Worm (Caenorhabditis elegans) whole organism, L3 larva: Measurements from ENCODE around the gene trk-1.
A peak's percentile ranks its signal among the peaks of the same experiment; 100 is the strongest.

Experiments used
- ZK546.5 ChIP-seq: sonication (generic microtip); optimal IDR thresholded peaks from 2 replicates; lab custom pipeline; 2017; ENCODE audit warnings: missing biosample characterization, missing genetic modification characterization
- aly-2 ChIP-seq: fragments of 150-350 bp; optimal IDR thresholded peaks from 2 replicates; lab custom pipeline; 2014; ENCODE audit warnings: missing biosample characterization, missing genetic modification characterization
- ceh-16 ChIP-seq: sonication (generic microtip); optimal IDR thresholded peaks from 2 replicates; lab custom pipeline; 2017; ENCODE audit warnings: missing biosample characterization, missing genetic modification characterization
- ceh-28 ChIP-seq: fragments of 150-350 bp; optimal IDR thresholded peaks from 2 replicates; lab custom pipeline; 2014; ENCODE audit warnings: missing biosample characterization, missing genetic modification reagents, missing genetic modification characterization
- ceh-82 ChIP-seq: fragments of 150-350 bp; optimal IDR thresholded peaks from 2 replicates; lab custom pipeline; 2014; ENCODE audit warnings: missing biosample characterization, missing genetic modification characterization
- ceh-9 ChIP-seq: sonication (generic microtip); optimal IDR thresholded peaks from 2 replicates; lab custom pipeline; 2018; ENCODE audit warnings: missing biosample characterization, missing genetic modification characterization
- daf-12 ChIP-seq: fragments of 150-350 bp; optimal IDR thresholded peaks from 2 replicates; lab custom pipeline; 2014; ENCODE audit warnings: missing biosample characterization, missing genetic modification reagents, missing genetic modification characterization
- egl-5 ChIP-seq: fragments of 150-350 bp; optimal IDR thresholded peaks from 2 replicates; lab custom pipeline; 2017; ENCODE audit warnings: missing biosample characterization, missing genetic modification reagents, missing genetic modification characterization, inconsistent platforms
- elt-1 ChIP-seq: fragments of 150-350 bp; optimal IDR thresholded peaks from 2 replicates; lab custom pipeline; 2014; ENCODE audit warnings: missing biosample characterization, missing genetic modification characterization
- elt-2 ChIP-seq: sonication (generic microtip); optimal IDR thresholded peaks from 2 replicates; lab custom pipeline; 2016; ENCODE audit warnings: missing genetic modification reagents, mild to moderate bottlenecking, missing genetic modification characterization, missing compliant biosample characterization
- elt-3 ChIP-seq, 3 experiments: fragments of 150-350 bp in 1 of 3; sonication (generic microtip) in 2 of 3; optimal IDR thresholded peaks; 2 replicates in 2 of 3; 4 replicates in 1 of 3; lab custom pipeline; 2014 to 2017; ENCODE audit warnings: missing biosample characterization in 3 of 3, missing genetic modification characterization in 3 of 3
- eor-1 ChIP-seq, 2 experiments: fragments of 150-350 bp; optimal IDR thresholded peaks; 2 replicates each; lab custom pipeline; 2014 to 2018; ENCODE audit warnings: missing biosample characterization in 2 of 2, missing genetic modification characterization in 2 of 2
- fkh-10 ChIP-seq: sonication (generic microtip); optimal IDR thresholded peaks from 2 replicates; lab custom pipeline; 2017; ENCODE audit warnings: missing biosample characterization, missing genetic modification reagents, missing genetic modification characterization
- fkh-2 ChIP-seq: fragments of 150-350 bp; optimal IDR thresholded peaks from 2 replicates; lab custom pipeline; 2014; ENCODE audit warnings: missing biosample characterization, missing genetic modification reagents, missing genetic modification characterization
- fos-1 ChIP-seq: fragments of 150-350 bp; optimal IDR thresholded peaks from 2 replicates; lab custom pipeline; 2014; ENCODE audit warnings: missing biosample characterization, missing genetic modification characterization
- hmg-11 ChIP-seq: sonication (generic microtip); optimal IDR thresholded peaks from 2 replicates; lab custom pipeline; 2016; ENCODE audit warnings: missing genetic modification characterization, missing compliant biosample characterization
- jun-1 ChIP-seq: fragments of 150-350 bp; optimal IDR thresholded peaks from 2 replicates; lab custom pipeline; 2014; ENCODE audit warnings: missing biosample characterization, missing genetic modification reagents, missing genetic modification characterization
- lin-15B ChIP-seq: fragments of 150-350 bp; optimal IDR thresholded peaks from 2 replicates; lab custom pipeline; 2014; ENCODE audit warnings: missing biosample characterization, missing genetic modification characterization
- lin-39 ChIP-seq: fragments of 150-350 bp; optimal IDR thresholded peaks from 2 replicates; lab custom pipeline; 2018; ENCODE audit warnings: missing biosample characterization, missing genetic modification reagents, missing genetic modification characterization
- lsy-12 ChIP-seq: sonication (generic microtip); optimal IDR thresholded peaks from 2 replicates; lab custom pipeline; 2016; ENCODE audit warnings: mild to moderate bottlenecking, missing genetic modification characterization, missing compliant biosample characterization
- mdl-1 ChIP-seq: fragments of 150-350 bp; optimal IDR thresholded peaks from 2 replicates; lab custom pipeline; 2014; ENCODE audit warnings: missing biosample characterization, missing genetic modification characterization
- mml-1 ChIP-seq: fragments of 150-350 bp; sonication (generic microtip); optimal IDR thresholded peaks from 3 replicates; lab custom pipeline; 2014; ENCODE audit warnings: missing biosample characterization, missing genetic modification characterization
- nfya-1 ChIP-seq: sonication (generic microtip); optimal IDR thresholded peaks from 2 replicates; lab custom pipeline; 2017; ENCODE audit warnings: missing genetic modification characterization, mild to moderate bottlenecking, missing compliant biosample characterization, antibody characterized with exemption, moderate library complexity; ENCODE audit not compliant: insufficient read depth
- nhr-11 ChIP-seq: fragments of 150-350 bp; optimal IDR thresholded peaks from 2 replicates; lab custom pipeline; 2014; ENCODE audit warnings: missing biosample characterization, missing genetic modification characterization
- nhr-12 ChIP-seq: fragments of 150-350 bp; optimal IDR thresholded peaks from 2 replicates; lab custom pipeline; 2014; ENCODE audit warnings: missing biosample characterization, missing genetic modification characterization
- nhr-23 ChIP-seq: fragments of 150-350 bp; optimal IDR thresholded peaks from 2 replicates; lab custom pipeline; 2014; ENCODE audit warnings: missing biosample characterization, missing genetic modification reagents, missing genetic modification characterization
- nhr-25 ChIP-seq: sonication (generic microtip); optimal IDR thresholded peaks from 2 replicates; lab custom pipeline; 2017; ENCODE audit warnings: missing biosample characterization, missing genetic modification characterization
- nhr-28 ChIP-seq: fragments of 150-350 bp; optimal IDR thresholded peaks from 2 replicates; lab custom pipeline; 2014; ENCODE audit warnings: missing biosample characterization, missing genetic modification characterization
- nhr-43 ChIP-seq: sonication (generic microtip); optimal IDR thresholded peaks from 2 replicates; lab custom pipeline; 2016; ENCODE audit warnings: mild to moderate bottlenecking, missing genetic modification characterization, missing compliant biosample characterization; ENCODE audit not compliant: poor library complexity, severe bottlenecking
- nhr-67 ChIP-seq: fragments of 150-350 bp; optimal IDR thresholded peaks from 2 replicates; lab custom pipeline; 2014; ENCODE audit warnings: missing biosample characterization, missing genetic modification characterization
- nhr-76 ChIP-seq: fragments of 150-350 bp; sonication (generic microtip); optimal IDR thresholded peaks from 5 replicates; lab custom pipeline; 2014; ENCODE audit warnings: missing biosample characterization, missing genetic modification characterization
- nhr-77 ChIP-seq: fragments of 150-350 bp; optimal IDR thresholded peaks from 2 replicates; lab custom pipeline; 2014; ENCODE audit warnings: missing biosample characterization, missing genetic modification characterization
- pha-4 ChIP-seq: fragments of 150-350 bp; optimal IDR thresholded peaks from 2 replicates; lab custom pipeline; 2014; ENCODE audit warnings: missing biosample characterization, missing genetic modification reagents, missing genetic modification characterization
- pqm-1 ChIP-seq: fragments of 150-350 bp; optimal IDR thresholded peaks from 2 replicates; lab custom pipeline; 2017; ENCODE audit warnings: missing biosample characterization, missing genetic modification characterization, inconsistent platforms
- sea-2 ChIP-seq: fragments of 150-350 bp; sonication (generic microtip); optimal IDR thresholded peaks from 4 replicates; lab custom pipeline; 2014; ENCODE audit warnings: missing biosample characterization, missing genetic modification reagents, missing genetic modification characterization
- skn-1 ChIP-seq: fragments of 150-350 bp; optimal IDR thresholded peaks from 2 replicates; lab custom pipeline; 2014; ENCODE audit warnings: missing biosample characterization, missing genetic modification characterization
- snpc-4 ChIP-seq: fragments of 150-350 bp; optimal IDR thresholded peaks from 2 replicates; lab custom pipeline; 2014; ENCODE audit warnings: missing biosample characterization, missing genetic modification characterization
- tbx-2 ChIP-seq: sonication (generic microtip); optimal IDR thresholded peaks from 2 replicates; lab custom pipeline; 2016; ENCODE audit warnings: mild to moderate bottlenecking, missing genetic modification characterization, missing compliant biosample characterization
- unc-62 ChIP-seq: fragments of 150-350 bp; sonication (generic microtip); optimal IDR thresholded peaks from 4 replicates; lab custom pipeline; 2014; ENCODE audit warnings: missing biosample characterization, missing genetic modification reagents, missing genetic modification characterization
- ztf-11 ChIP-seq: fragments of 150-350 bp; optimal IDR thresholded peaks from 2 replicates; lab custom pipeline; 2014; ENCODE audit warnings: missing biosample characterization, missing genetic modification characterization

trk-1 gene

DNA sequence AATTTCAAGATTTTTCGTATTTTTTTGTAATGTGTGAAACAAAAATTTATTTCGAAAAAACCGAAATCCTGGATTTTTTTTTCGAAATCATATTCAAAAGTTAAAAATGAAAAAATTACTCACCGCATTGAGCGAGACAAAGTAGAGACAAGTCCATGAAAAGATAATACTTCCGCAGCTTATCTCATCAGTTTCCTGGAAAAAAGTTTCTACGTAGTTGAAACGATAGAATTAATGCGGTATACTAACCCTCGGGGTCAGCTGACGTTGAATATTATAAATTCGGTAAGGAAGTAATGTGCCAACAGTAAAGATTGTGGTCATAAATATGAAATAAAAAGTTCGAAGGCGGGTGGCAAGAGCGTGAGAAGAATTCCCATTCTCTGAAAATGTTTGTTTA, 7.2 kb upstream of the trk-1 start:
- no peak for TF ChIP-seq nfya-1 (tag; lab: Kevin White, UChicago)
- no peak for TF ChIP-seq daf-12 (tag; lab: Kevin White, UChicago)
- TF ChIP-seq elt-3 (tag; optimal IDR thresholded peaks at IDR 0.05; lab: Kevin White, UChicago): no peak
- TF ChIP-seq egl-5 (tag; lab: Kevin White, UChicago): no peak
- TF ChIP-seq nhr-28: no peak
- no peak for TF ChIP-seq nhr-23 (tag; lab: Kevin White, UChicago)
- TF ChIP-seq elt-1 (tag; lab: Kevin White, UChicago): no peak
- TF ChIP-seq nhr-67: no peak
- no peak for TF ChIP-seq nhr-77 (tag; lab: Kevin White, UChicago)
- no peak for TF ChIP-seq fkh-10 (GFP tag; lab: Kevin White, UChicago)
- no peak for TF ChIP-seq tbx-2 (tag; lab: Kevin White, UChicago)
- no peak for TF ChIP-seq unc-62 (GFP tag; lab: Kevin White, UChicago)
- TF ChIP-seq mdl-1 (tag; lab: Kevin White, UChicago): no peak
- TF ChIP-seq pha-4: no peak
- TF ChIP-seq elt-2 (tag; lab: Kevin White, UChicago): no peak
- no peak for TF ChIP-seq ceh-9 (tag; lab: Kevin White, UChicago)
- TF ChIP-seq snpc-4 (tag; lab: Kevin White, UChicago): no peak
- no peak for TF ChIP-seq hmg-11 (tag; lab: Kevin White, UChicago)
- TF ChIP-seq nhr-43 (tag; lab: Kevin White, UChicago): no peak
- no peak for TF ChIP-seq jun-1 (tag; lab: Kevin White, UChicago)

DNA sequence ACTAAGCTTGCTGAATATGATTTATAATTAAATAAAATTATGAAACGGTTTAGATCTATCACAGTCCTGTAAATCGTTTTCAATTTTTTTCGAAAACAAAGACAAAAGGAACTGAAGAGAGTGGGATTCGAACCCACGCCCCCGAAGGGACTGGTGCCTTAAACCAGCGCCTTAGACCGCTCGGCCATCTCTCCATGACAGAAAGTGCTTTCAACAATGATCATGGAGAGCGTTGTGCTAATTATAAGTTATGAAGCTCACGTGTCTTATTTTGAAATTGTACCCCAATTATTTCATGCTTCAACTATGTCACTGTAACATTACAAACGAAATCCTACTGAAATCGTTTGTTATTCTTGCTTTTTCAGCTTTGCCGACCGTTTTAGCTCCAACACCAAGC, 5.0 kb upstream of the trk-1 start:
- TF ChIP-seq elt-1 (tag; lab: Kevin White, UChicago) (no peak), elt-3 (tag; optimal IDR thresholded peaks at IDR 0.05; lab: Kevin White, UChicago) (no peak), elt-2 (tag; lab: Kevin White, UChicago) (no peak), egl-5 (tag; lab: Kevin White, UChicago) (no peak), skn-1 (tag; lab: Kevin White, UChicago) (no peak), ztf-11 (tag; lab: Kevin White, UChicago) (no peak), aly-2 (no peak), hmg-11 (tag; lab: Kevin White, UChicago) (no peak), lin-39 (tag; lab: Kevin White, UChicago) (no peak), fkh-10 (GFP tag; lab: Kevin White, UChicago) (no peak), sea-2 (no peak), lsy-12 (tag; lab: Kevin White, UChicago) (no peak), ceh-82 (no peak)

DNA sequence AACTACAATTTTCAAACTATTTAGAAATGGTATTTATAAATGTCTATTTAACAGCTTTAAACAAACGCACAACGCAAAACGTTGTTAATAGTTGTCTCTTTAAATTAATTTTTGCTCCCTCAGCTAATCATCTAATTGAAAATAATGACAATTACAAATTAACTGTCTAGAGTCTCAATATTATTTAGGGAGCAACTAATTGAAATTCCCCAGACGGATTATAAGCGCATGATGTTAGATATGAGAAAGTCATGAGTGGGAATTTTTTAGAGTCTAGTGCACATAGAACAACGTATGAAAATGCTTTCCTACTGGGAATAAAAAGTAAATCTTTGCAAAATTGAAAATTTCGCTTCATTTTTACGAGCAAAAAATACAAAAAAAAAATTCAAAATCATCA, 2.2 kb upstream of the trk-1 start:
- no peak for TF ChIP-seq ceh-82
- TF ChIP-seq ceh-9 (tag; lab: Kevin White, UChicago): no peak
- no peak for TF ChIP-seq nhr-12 (tag; lab: Kevin White, UChicago)
- TF ChIP-seq fkh-10 (GFP tag; lab: Kevin White, UChicago): no peak
- TF ChIP-seq nhr-25 (tag; lab: Kevin White, UChicago): no peak
- TF ChIP-seq skn-1 (tag; lab: Kevin White, UChicago): no peak
- TF ChIP-seq daf-12 (tag; lab: Kevin White, UChicago): no peak

DNA sequence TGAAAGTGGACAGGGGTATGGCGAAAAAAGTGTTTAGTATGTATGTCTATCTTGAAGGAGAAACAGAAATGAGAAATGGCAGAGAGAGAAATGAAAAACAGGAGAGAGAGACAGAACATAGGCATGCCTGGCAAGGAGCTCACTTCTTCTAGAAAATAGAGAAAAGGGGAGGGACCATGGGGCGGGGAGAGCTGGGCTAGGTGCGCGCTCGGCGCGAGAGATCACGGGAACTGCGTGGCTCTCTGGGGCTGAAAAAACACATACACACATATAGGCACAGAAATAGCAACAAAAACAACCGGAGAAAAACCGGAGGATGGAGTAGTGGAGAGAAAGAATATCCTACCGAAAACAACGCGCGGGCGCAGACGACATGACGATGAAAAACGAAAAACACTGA, 1.2 kb upstream of the trk-1 start:
- TF ChIP-seq nhr-11 (no peak), lin-15B (tag; lab: Kevin White, UChicago) (no peak), fkh-2 (no peak), hmg-11 (tag; lab: Kevin White, UChicago) (peak; percentile 10), sea-2 (no peak), pqm-1 (tag; lab: Kevin White, UChicago) (no peak), mml-1 (tag; lab: Kevin White, UChicago) (no peak), nfya-1 (tag; lab: Kevin White, UChicago) (peak; percentile 11), ceh-28 (tag; lab: Kevin White, UChicago) (no peak), ceh-16 (no peak), eor-1 (tag; optimal IDR thresholded peaks at IDR 0.05; lab: Kevin White, UChicago) (no peak), nhr-12 (tag; lab: Kevin White, UChicago) (no peak), ZK546.5 (tag; lab: Kevin White, UChicago) (no peak), nhr-76 (no peak), nhr-43 (tag; lab: Kevin White, UChicago) (no peak), nhr-28 (no peak), fos-1 (tag; lab: Kevin White, UChicago) (no peak), elt-2 (tag; lab: Kevin White, UChicago) (no peak), egl-5 (tag; lab: Kevin White, UChicago) (no peak), lin-39 (tag; lab: Kevin White, UChicago) (peak; percentile 26), ceh-9 (tag; lab: Kevin White, UChicago) (no peak)
